Worm (Caenorhabditis elegans) whole organism, L3 larva: ENCODE data around the gene T20F7.3.
A peak's percentile ranks its signal among the peaks of the same experiment; 100 is the strongest.

Experiments
- R02D3.7 ChIP-seq: fragments of 150-350 bp; optimal IDR thresholded peaks from 2 replicates; lab custom pipeline; 2014; ENCODE audit warnings: missing biosample characterization, missing genetic modification characterization
- ZK546.5 ChIP-seq: sonication (generic microtip); optimal IDR thresholded peaks from 2 replicates; lab custom pipeline; 2017; ENCODE audit warnings: missing biosample characterization, missing genetic modification characterization
- aly-2 ChIP-seq: fragments of 150-350 bp; optimal IDR thresholded peaks from 2 replicates; lab custom pipeline; 2014; ENCODE audit warnings: missing biosample characterization, missing genetic modification characterization
- ama-1 ChIP-seq: fragments of 150-350 bp; optimal IDR thresholded peaks from 2 replicates; lab custom pipeline; 2018
- ceh-28 ChIP-seq: fragments of 150-350 bp; optimal IDR thresholded peaks from 2 replicates; lab custom pipeline; 2014; ENCODE audit warnings: missing biosample characterization, missing genetic modification reagents, missing genetic modification characterization
- ceh-9 ChIP-seq: sonication (generic microtip); optimal IDR thresholded peaks from 2 replicates; lab custom pipeline; 2018; ENCODE audit warnings: missing biosample characterization, missing genetic modification characterization
- daf-12 ChIP-seq: fragments of 150-350 bp; optimal IDR thresholded peaks from 2 replicates; lab custom pipeline; 2014; ENCODE audit warnings: missing biosample characterization, missing genetic modification reagents, missing genetic modification characterization
- egl-27 ChIP-seq: sonication (generic microtip); optimal IDR thresholded peaks from 4 replicates; lab custom pipeline; 2017; ENCODE audit warnings: missing biosample characterization, missing genetic modification reagents, missing genetic modification characterization
- egl-5 ChIP-seq: fragments of 150-350 bp; optimal IDR thresholded peaks from 2 replicates; lab custom pipeline; 2017; ENCODE audit warnings: missing biosample characterization, missing genetic modification reagents, missing genetic modification characterization, inconsistent platforms
- elt-1 ChIP-seq: fragments of 150-350 bp; optimal IDR thresholded peaks from 2 replicates; lab custom pipeline; 2014; ENCODE audit warnings: missing biosample characterization, missing genetic modification characterization
- elt-2 ChIP-seq: sonication (generic microtip); optimal IDR thresholded peaks from 2 replicates; lab custom pipeline; 2016; ENCODE audit warnings: missing genetic modification reagents, mild to moderate bottlenecking, missing genetic modification characterization, missing compliant biosample characterization
- elt-3 ChIP-seq, 3 experiments: fragments of 150-350 bp in 1 of 3; sonication (generic microtip) in 2 of 3; optimal IDR thresholded peaks; 2 replicates in 2 of 3; 4 replicates in 1 of 3; lab custom pipeline; 2014 to 2017; ENCODE audit warnings: missing biosample characterization in 3 of 3, missing genetic modification characterization in 3 of 3
- eor-1 ChIP-seq, 2 experiments: fragments of 150-350 bp; optimal IDR thresholded peaks; 2 replicates each; lab custom pipeline; 2014 to 2018; ENCODE audit warnings: missing biosample characterization in 2 of 2, missing genetic modification characterization in 2 of 2
- fkh-10 ChIP-seq: sonication (generic microtip); optimal IDR thresholded peaks from 2 replicates; lab custom pipeline; 2017; ENCODE audit warnings: missing biosample characterization, missing genetic modification reagents, missing genetic modification characterization
- fkh-2 ChIP-seq: fragments of 150-350 bp; optimal IDR thresholded peaks from 2 replicates; lab custom pipeline; 2014; ENCODE audit warnings: missing biosample characterization, missing genetic modification reagents, missing genetic modification characterization
- fos-1 ChIP-seq: fragments of 150-350 bp; optimal IDR thresholded peaks from 2 replicates; lab custom pipeline; 2014; ENCODE audit warnings: missing biosample characterization, missing genetic modification characterization
- hmg-11 ChIP-seq: sonication (generic microtip); optimal IDR thresholded peaks from 2 replicates; lab custom pipeline; 2016; ENCODE audit warnings: missing genetic modification characterization, missing compliant biosample characterization
- jun-1 ChIP-seq: fragments of 150-350 bp; optimal IDR thresholded peaks from 2 replicates; lab custom pipeline; 2014; ENCODE audit warnings: missing biosample characterization, missing genetic modification reagents, missing genetic modification characterization
- lin-15B ChIP-seq: fragments of 150-350 bp; optimal IDR thresholded peaks from 2 replicates; lab custom pipeline; 2014; ENCODE audit warnings: missing biosample characterization, missing genetic modification characterization
- lin-39 ChIP-seq: fragments of 150-350 bp; optimal IDR thresholded peaks from 2 replicates; lab custom pipeline; 2018; ENCODE audit warnings: missing biosample characterization, missing genetic modification reagents, missing genetic modification characterization
- lsy-12 ChIP-seq: sonication (generic microtip); optimal IDR thresholded peaks from 2 replicates; lab custom pipeline; 2016; ENCODE audit warnings: mild to moderate bottlenecking, missing genetic modification characterization, missing compliant biosample characterization
- mdl-1 ChIP-seq: fragments of 150-350 bp; optimal IDR thresholded peaks from 2 replicates; lab custom pipeline; 2014; ENCODE audit warnings: missing biosample characterization, missing genetic modification characterization
- mml-1 ChIP-seq: fragments of 150-350 bp; sonication (generic microtip); optimal IDR thresholded peaks from 3 replicates; lab custom pipeline; 2014; ENCODE audit warnings: missing biosample characterization, missing genetic modification characterization
- nfya-1 ChIP-seq: sonication (generic microtip); optimal IDR thresholded peaks from 2 replicates; lab custom pipeline; 2017; ENCODE audit warnings: missing genetic modification characterization, mild to moderate bottlenecking, missing compliant biosample characterization, antibody characterized with exemption, moderate library complexity; ENCODE audit not compliant: insufficient read depth
- nhr-11 ChIP-seq: fragments of 150-350 bp; optimal IDR thresholded peaks from 2 replicates; lab custom pipeline; 2014; ENCODE audit warnings: missing biosample characterization, missing genetic modification characterization
- nhr-12 ChIP-seq: fragments of 150-350 bp; optimal IDR thresholded peaks from 2 replicates; lab custom pipeline; 2014; ENCODE audit warnings: missing biosample characterization, missing genetic modification characterization
- nhr-23 ChIP-seq: fragments of 150-350 bp; optimal IDR thresholded peaks from 2 replicates; lab custom pipeline; 2014; ENCODE audit warnings: missing biosample characterization, missing genetic modification reagents, missing genetic modification characterization
- nhr-25 ChIP-seq: sonication (generic microtip); optimal IDR thresholded peaks from 2 replicates; lab custom pipeline; 2017; ENCODE audit warnings: missing biosample characterization, missing genetic modification characterization
- nhr-28 ChIP-seq: fragments of 150-350 bp; optimal IDR thresholded peaks from 2 replicates; lab custom pipeline; 2014; ENCODE audit warnings: missing biosample characterization, missing genetic modification characterization
- nhr-43 ChIP-seq: sonication (generic microtip); optimal IDR thresholded peaks from 2 replicates; lab custom pipeline; 2016; ENCODE audit warnings: mild to moderate bottlenecking, missing genetic modification characterization, missing compliant biosample characterization; ENCODE audit not compliant: poor library complexity, severe bottlenecking
- nhr-67 ChIP-seq: fragments of 150-350 bp; optimal IDR thresholded peaks from 2 replicates; lab custom pipeline; 2014; ENCODE audit warnings: missing biosample characterization, missing genetic modification characterization
- nhr-76 ChIP-seq: fragments of 150-350 bp; sonication (generic microtip); optimal IDR thresholded peaks from 5 replicates; lab custom pipeline; 2014; ENCODE audit warnings: missing biosample characterization, missing genetic modification characterization
- nhr-77 ChIP-seq: fragments of 150-350 bp; optimal IDR thresholded peaks from 2 replicates; lab custom pipeline; 2014; ENCODE audit warnings: missing biosample characterization, missing genetic modification characterization
- pha-4 ChIP-seq: fragments of 150-350 bp; optimal IDR thresholded peaks from 2 replicates; lab custom pipeline; 2014; ENCODE audit warnings: missing biosample characterization, missing genetic modification reagents, missing genetic modification characterization
- pqm-1 ChIP-seq: fragments of 150-350 bp; optimal IDR thresholded peaks from 2 replicates; lab custom pipeline; 2017; ENCODE audit warnings: missing biosample characterization, missing genetic modification characterization, inconsistent platforms
- sea-2 ChIP-seq: fragments of 150-350 bp; sonication (generic microtip); optimal IDR thresholded peaks from 4 replicates; lab custom pipeline; 2014; ENCODE audit warnings: missing biosample characterization, missing genetic modification reagents, missing genetic modification characterization
- skn-1 ChIP-seq: fragments of 150-350 bp; optimal IDR thresholded peaks from 2 replicates; lab custom pipeline; 2014; ENCODE audit warnings: missing biosample characterization, missing genetic modification characterization
- snpc-4 ChIP-seq: fragments of 150-350 bp; optimal IDR thresholded peaks from 2 replicates; lab custom pipeline; 2014; ENCODE audit warnings: missing biosample characterization, missing genetic modification characterization
- tbx-2 ChIP-seq: sonication (generic microtip); optimal IDR thresholded peaks from 2 replicates; lab custom pipeline; 2016; ENCODE audit warnings: mild to moderate bottlenecking, missing genetic modification characterization, missing compliant biosample characterization
- unc-39 ChIP-seq: sonication (generic microtip); optimal IDR thresholded peaks from 4 replicates; lab custom pipeline; 2017; ENCODE audit warnings: missing biosample characterization, missing genetic modification characterization
- zag-1 ChIP-seq: fragments of 150-350 bp; optimal IDR thresholded peaks from 2 replicates; lab custom pipeline; 2014; ENCODE audit warnings: missing biosample characterization, missing genetic modification characterization
- ztf-11 ChIP-seq: fragments of 150-350 bp; optimal IDR thresholded peaks from 2 replicates; lab custom pipeline; 2014; ENCODE audit warnings: missing biosample characterization, missing genetic modification characterization
- ztf-4 ChIP-seq: fragments of 150-350 bp; optimal IDR thresholded peaks from 2 replicates; lab custom pipeline; 2014; ENCODE audit warnings: missing biosample characterization, missing genetic modification characterization

T20F7.3 gene

ce11 chrX:16859956-16860446 lies at the start of gene T20F7.3:
Gene T20F7.3 (plus strand): TSS chrX:16860396.
- TF ChIP-seq nhr-67 (tag; lab: Kevin White, UChicago) (no peak), elt-2 (tag; lab: Kevin White, UChicago) (peak; percentile 64), snpc-4 (tag; lab: Kevin White, UChicago) (no peak), daf-12 (tag; lab: Kevin White, UChicago) (no peak), tbx-2 (tag; lab: Kevin White, UChicago) (no peak), egl-27 (tag; lab: Kevin White, UChicago) (no peak), fkh-2 (tag; lab: Kevin White, UChicago) (no peak)

DNA sequence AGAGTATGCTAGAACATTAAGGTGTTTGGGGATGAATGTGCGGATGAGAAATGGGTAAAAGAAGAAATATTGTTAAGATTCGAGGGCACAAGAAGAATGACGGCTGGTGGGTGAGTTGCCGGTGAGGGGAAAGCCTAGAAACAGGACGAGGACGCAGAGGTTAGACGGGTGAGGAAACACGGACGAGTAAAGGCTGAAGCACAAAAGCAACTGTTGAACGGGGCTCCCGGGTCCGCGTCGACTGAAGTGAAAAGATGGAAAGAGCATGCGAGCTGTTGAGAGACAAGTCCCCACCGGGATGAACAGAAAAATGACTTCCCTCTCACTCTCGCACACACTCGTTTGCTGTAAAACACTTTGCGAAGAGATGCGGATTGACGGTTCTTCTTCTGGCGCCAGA lies 48.2 kb upstream of the T20F7.3 start:
- TF ChIP-seq unc-39 (tag; lab: Kevin White, UChicago) (no peak), ama-1 (lab: Kevin White, UChicago) (no peak), lin-39 (tag; lab: Kevin White, UChicago) (peak; percentile 19)

- TF ChIP-seq ztf-4 (tag; lab: Kevin White, UChicago) (no peak), snpc-4 (tag; lab: Kevin White, UChicago) (no peak), nhr-28 (tag; lab: Kevin White, UChicago) (no peak), elt-2 (tag; lab: Kevin White, UChicago) (peak; percentile 82), pqm-1 (tag; lab: Kevin White, UChicago) (peak; percentile 82), nhr-67 (tag; lab: Kevin White, UChicago) (no peak), fkh-10 (GFP tag; lab: Kevin White, UChicago) (no peak), aly-2 (tag; lab: Kevin White, UChicago) (no peak), nhr-43 (tag; lab: Kevin White, UChicago) (no peak), R02D3.7 (no peak), nhr-76 (tag; lab: Kevin White, UChicago) (no peak), nhr-23 (tag; lab: Kevin White, UChicago) (no peak), lin-15B (tag; lab: Kevin White, UChicago) (no peak), jun-1 (tag; lab: Kevin White, UChicago) (peak; percentile 33), pha-4 (tag; lab: Kevin White, UChicago) (peak; percentile 82), eor-1 (tag; optimal IDR thresholded peaks at IDR 0.05; lab: Kevin White, UChicago) (no peak)
Observed at ce11 chrX:16813148-16813547, 47.0 kb upstream of the T20F7.3 start.

DNA sequence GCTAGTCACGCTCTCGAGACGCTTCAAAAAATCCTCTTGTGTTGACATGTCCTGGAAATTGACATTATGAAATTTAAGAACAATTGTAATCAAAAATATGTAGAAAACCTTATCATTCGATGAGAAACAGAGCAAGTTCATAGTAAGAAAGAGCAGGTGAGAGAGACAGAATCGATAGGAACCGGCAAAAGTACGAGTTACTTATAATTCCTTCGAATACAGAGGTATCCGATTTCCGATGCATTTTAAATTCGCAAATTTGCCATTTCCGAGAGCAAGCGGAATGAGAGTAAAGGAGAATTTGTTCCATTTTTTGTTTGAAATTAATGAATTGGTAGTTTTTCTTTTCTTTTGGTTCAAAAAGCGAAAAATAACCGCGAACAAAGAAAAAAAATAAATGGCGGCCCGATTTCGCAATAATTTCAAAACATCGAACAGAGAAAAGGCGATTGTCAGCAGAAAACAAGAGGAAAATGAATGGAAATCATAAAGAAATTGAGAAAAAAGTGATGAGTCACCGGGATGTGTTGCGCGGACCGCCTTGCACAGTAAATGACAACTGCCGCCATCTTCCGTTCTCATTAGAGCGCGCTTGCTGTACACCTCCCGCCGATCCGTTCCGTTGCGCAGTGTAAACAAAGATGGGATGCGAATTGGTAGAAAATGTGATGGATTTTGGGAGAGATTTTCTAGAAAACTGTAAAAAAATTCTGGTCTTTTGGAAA lies 46.4 kb upstream of the T20F7.3 start, which contains the start of gene cas-1:
Gene cas-1 (minus strand): TSS at position 51 of the 725 bp plus-strand sequence.
- TF ChIP-seq nhr-67 (tag; lab: Kevin White, UChicago), result no peak
- no peak for TF ChIP-seq unc-39 (tag; lab: Kevin White, UChicago)
- no peak for TF ChIP-seq elt-1 (tag; lab: Kevin White, UChicago)
- TF ChIP-seq ZK546.5 (tag; lab: Kevin White, UChicago), result no peak
- peak; percentile 66 for TF ChIP-seq fos-1
- no peak for TF ChIP-seq fkh-10 (GFP tag; lab: Kevin White, UChicago)
- no peak for TF ChIP-seq nhr-12 (tag; lab: Kevin White, UChicago)
- no peak for TF ChIP-seq elt-2 (tag; lab: Kevin White, UChicago)
- no peak for TF ChIP-seq ceh-9 (tag; lab: Kevin White, UChicago)
- no peak for TF ChIP-seq tbx-2 (tag; lab: Kevin White, UChicago)
- no peak for TF ChIP-seq sea-2
- no peak for TF ChIP-seq ceh-28 (tag; lab: Kevin White, UChicago)
- TF ChIP-seq daf-12 (tag; lab: Kevin White, UChicago), result no peak
- TF ChIP-seq fkh-2 (tag; lab: Kevin White, UChicago), result no peak
- peak; percentile 26 for TF ChIP-seq nhr-25 (tag; lab: Kevin White, UChicago)
- peak; percentile 49 for TF ChIP-seq hmg-11 (tag; lab: Kevin White, UChicago)
- TF ChIP-seq nhr-76 (tag; lab: Kevin White, UChicago), result no peak
- no peak for TF ChIP-seq snpc-4 (tag; lab: Kevin White, UChicago)
- no peak for TF ChIP-seq ztf-4 (tag; lab: Kevin White, UChicago)
- peak; percentile 48 for TF ChIP-seq nfya-1 (tag; lab: Kevin White, UChicago)
- TF ChIP-seq ztf-11 (tag; lab: Kevin White, UChicago), result no peak
- TF ChIP-seq jun-1 (tag; lab: Kevin White, UChicago), result peak; percentile 42
- TF ChIP-seq aly-2 (tag; lab: Kevin White, UChicago), result no peak
- peak; percentile 77 for TF ChIP-seq pha-4 (tag; lab: Kevin White, UChicago)
- no peak for TF ChIP-seq nhr-77 (tag; lab: Kevin White, UChicago)
- peak; percentile 55 for TF ChIP-seq lin-39 (tag; lab: Kevin White, UChicago)
- no peak for TF ChIP-seq ama-1 (lab: Kevin White, UChicago)
- TF ChIP-seq elt-3 (tag; optimal IDR thresholded peaks at IDR 0.05; lab: Kevin White, UChicago), result no peak
- no peak for TF ChIP-seq nhr-11 (tag; lab: Kevin White, UChicago)
- TF ChIP-seq zag-1, result no peak
- TF ChIP-seq skn-1, result no peak
- peak; percentile 28 for TF ChIP-seq egl-5 (tag; lab: Kevin White, UChicago)
- TF ChIP-seq mml-1, result no peak
- no peak for TF ChIP-seq lsy-12 (tag; lab: Kevin White, UChicago)
- TF ChIP-seq nhr-43 (tag; lab: Kevin White, UChicago), result no peak
- TF ChIP-seq mdl-1 (tag; lab: Kevin White, UChicago), result no peak
- no peak for TF ChIP-seq eor-1 (tag; optimal IDR thresholded peaks at IDR 0.05; lab: Kevin White, UChicago)
